Fruit fly (Drosophila melanogaster) Kc167 (cell line): ENCODE measurements around the gene Snm1.

ENCODE experiments used
- Sin3A ChIP-seq: fragments of >200 bp; optimal IDR thresholded peaks from 2 replicates; lab custom pipeline; 2018; ENCODE audit warnings: missing external identifiers
- h ChIP-seq: fragments of >200 bp; optimal IDR thresholded peaks from 3 replicates; lab custom pipeline; 2018; ENCODE audit warnings: missing external identifiers

DNA sequence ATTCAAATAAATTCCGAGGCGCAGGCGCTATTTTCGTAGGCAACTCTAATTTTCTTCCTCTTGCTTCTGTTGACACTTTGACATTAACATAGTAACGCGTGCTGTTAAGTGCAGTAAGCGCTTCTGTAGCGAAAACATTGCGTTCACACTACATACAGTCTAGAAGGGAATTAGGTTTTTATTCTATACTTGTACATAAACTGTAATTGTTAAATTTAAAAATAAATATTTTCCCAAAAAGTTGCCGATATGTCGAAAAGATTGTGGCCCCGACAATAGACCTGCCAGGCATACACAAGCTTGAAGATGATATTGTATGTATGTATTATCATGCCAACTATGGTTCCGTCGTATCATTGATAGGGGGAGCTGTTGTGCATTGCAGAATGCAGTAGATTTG is 51.6 kb downstream of the Snm1 start, which contains the start of gene asl:
- TF ChIP-seq h (lab: Kevin White, UChicago) = no peak
- TF ChIP-seq Sin3A = no peak
